Worm (Caenorhabditis elegans) whole organism, midembryonic: ENCODE data around the gene VC5.2.
"Not testable (repeated sequence)": the region's sequence is repeated elsewhere in the genome, so short reads cannot be mapped to it uniquely, and the experiment has no call there.

Experiments
- T22C8.4 ChIP-seq: fragments of 200-800 bp; sonication (Bioruptor generic); IDR thresholded peaks from 2 replicates; pipeline ENCODE4 v1.3.6; 2022; ENCODE audit warnings: missing genetic modification characterization, missing compliant biosample characterization
- cog-1 ChIP-seq: sonication (generic microtip); optimal IDR thresholded peaks from 2 replicates; lab custom pipeline; 2016; ENCODE audit warnings: missing genetic modification characterization, missing compliant biosample characterization
- flt-1 ChIP-seq: fragments of 200-800 bp; sonication (Bioruptor generic); IDR thresholded peaks from 2 replicates; pipeline ENCODE4 v1.3.6; 2022; ENCODE audit warnings: missing genetic modification characterization, missing compliant biosample characterization
- klf-2 ChIP-seq: fragments of 200-800 bp; sonication (Bioruptor generic); conservative IDR thresholded peaks from 2 replicates; pipeline ENCODE4 v1.3.6; 2022; ENCODE audit warnings: missing genetic modification reagents, missing genetic modification characterization, missing compliant biosample characterization
- med-1 ChIP-seq: sonication (generic microtip); optimal IDR thresholded peaks from 2 replicates; lab custom pipeline; 2017; ENCODE audit warnings: missing genetic modification characterization, mild to moderate bottlenecking, missing compliant biosample characterization, antibody characterized with exemption, missing genetic modification reagents; ENCODE audit not compliant: insufficient read depth
- ref-1 ChIP-seq: fragments of 200-800 bp; sonication (Bioruptor generic); conservative IDR thresholded peaks from 2 replicates; pipeline ENCODE4 v1.3.6; 2022; ENCODE audit warnings: missing genetic modification reagents, missing genetic modification characterization, missing compliant biosample characterization
- tab-1 ChIP-seq: fragments of 200-800 bp; sonication (Bioruptor generic); IDR thresholded peaks from 2 replicates; pipeline ENCODE4 v1.3.6; 2022; ENCODE audit warnings: missing genetic modification characterization, missing compliant biosample characterization
- ztf-23 ChIP-seq: fragments of 200-800 bp; sonication (Bioruptor generic); IDR thresholded peaks from 2 replicates; pipeline ENCODE4 v1.3.6; 2022; ENCODE audit warnings: missing genetic modification reagents, missing genetic modification characterization, missing compliant biosample characterization
- ztf-29 ChIP-seq: fragments of 200-800 bp; sonication (Bioruptor generic); IDR thresholded peaks from 2 replicates; pipeline ENCODE4 v1.3.6; 2022; ENCODE audit warnings: missing genetic modification reagents, missing genetic modification characterization, missing compliant biosample characterization

VC5.2 gene

DNA sequence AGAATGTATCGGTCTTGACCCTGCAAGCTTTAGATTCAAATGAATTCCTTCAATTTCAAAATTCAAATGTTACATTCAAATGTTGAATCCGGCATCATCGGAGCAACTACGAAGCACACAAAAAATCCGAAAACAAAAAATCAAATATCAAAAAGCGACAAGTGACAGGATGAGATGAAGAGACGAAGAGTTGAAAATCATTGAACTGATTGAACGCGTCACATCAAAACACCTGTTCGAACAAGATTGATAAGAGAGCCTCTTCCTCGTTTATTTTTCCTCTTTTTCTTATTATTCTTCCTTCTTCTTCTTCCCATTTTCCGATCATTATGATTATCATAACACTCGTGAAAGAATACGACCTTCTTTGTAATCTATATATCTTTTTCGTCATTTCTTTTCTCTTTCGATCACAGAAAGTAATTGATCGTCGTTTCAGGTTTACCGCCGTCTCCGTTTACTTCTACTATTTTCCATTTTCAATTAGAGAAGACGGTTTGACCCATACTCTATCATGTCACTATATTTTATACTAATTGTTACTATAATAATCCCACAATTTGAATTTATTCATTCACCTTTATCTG lies at the start of gene VC5.2:
TSS of gene VC5.2 (plus strand) at position 439 of the 587 bp plus-strand sequence.
- TF ChIP-seq klf-2 (GFP tag; lab: Robert Waterston, UW) (no peak), cog-1 (no peak), ztf-29 (GFP tag; lab: Robert Waterston, UW) (no peak), ref-1 (GFP tag; lab: Robert Waterston, UW) (no peak), flt-1 (GFP tag; lab: Robert Waterston, UW) (no peak), tab-1 (GFP tag; lab: Robert Waterston, UW) (no peak)

DNA sequence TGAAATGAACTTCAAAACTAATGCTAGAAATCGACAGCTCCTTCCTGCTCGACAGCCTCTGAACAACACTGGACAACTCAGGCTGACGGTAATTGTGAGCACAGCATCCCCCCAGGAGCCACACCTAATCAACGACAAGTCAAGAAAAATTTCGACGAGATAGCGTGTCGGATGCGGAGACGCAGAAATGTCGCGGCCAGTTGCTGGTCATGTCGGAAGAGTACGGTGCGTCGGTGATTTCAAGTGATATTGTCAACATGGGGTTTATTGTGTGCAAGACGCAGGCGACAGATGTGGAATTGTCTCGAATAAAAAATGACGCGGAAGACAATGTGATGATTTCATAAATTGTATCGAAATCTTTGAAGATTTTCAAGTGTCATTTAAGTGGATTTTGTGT lies 49.3 kb upstream of the VC5.2 start, which contains the start of gene twk-11:
TSS of gene twk-11 (minus strand) at position 101 of the 400 bp plus-strand sequence.
- TF ChIP-seq ztf-29 (GFP tag; lab: Robert Waterston, UW) (no peak), tab-1 (GFP tag; lab: Robert Waterston, UW) (no peak), klf-2 (GFP tag; lab: Robert Waterston, UW) (no peak), T22C8.4 (GFP tag; lab: Robert Waterston, UW) (no peak), ztf-23 (GFP tag; lab: Robert Waterston, UW) (no peak), med-1 (no peak), cog-1 (no peak), ref-1 (GFP tag; lab: Robert Waterston, UW) (no peak), flt-1 (GFP tag; lab: Robert Waterston, UW) (no peak)

DNA sequence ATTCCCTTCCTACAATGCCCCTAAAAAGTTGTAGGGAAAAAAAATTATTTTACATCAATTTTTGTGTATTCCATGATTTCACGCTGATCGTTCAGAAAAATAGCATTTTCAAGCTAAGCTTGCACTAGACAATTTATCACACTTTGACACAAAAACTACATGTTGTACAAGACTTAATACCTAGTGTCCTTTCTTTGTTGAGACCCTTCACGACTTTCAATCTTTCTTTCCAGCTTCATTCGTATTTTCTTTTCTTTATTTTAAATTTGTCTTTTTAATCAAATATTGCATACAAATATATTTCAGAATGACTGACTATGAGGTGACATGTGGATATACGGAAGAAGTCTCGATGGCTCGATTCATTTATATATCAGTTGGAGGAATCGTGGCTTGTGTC lies 39.8 kb upstream of the VC5.2 start, which contains the start of gene F20A1.2:
TSS of gene F20A1.2 (plus strand) at position 301 of the 400 bp plus-strand sequence.
- no peak for TF ChIP-seq tab-1 (GFP tag; lab: Robert Waterston, UW)
- TF ChIP-seq T22C8.4 (GFP tag; lab: Robert Waterston, UW), result no peak
- TF ChIP-seq ztf-23 (GFP tag; lab: Robert Waterston, UW), result no peak
- no peak for TF ChIP-seq med-1
- TF ChIP-seq ref-1 (GFP tag; lab: Robert Waterston, UW), result no peak
- no peak for TF ChIP-seq ztf-29 (GFP tag; lab: Robert Waterston, UW)
- TF ChIP-seq klf-2 (GFP tag; lab: Robert Waterston, UW), result no peak
- TF ChIP-seq flt-1 (GFP tag; lab: Robert Waterston, UW), result no peak

DNA sequence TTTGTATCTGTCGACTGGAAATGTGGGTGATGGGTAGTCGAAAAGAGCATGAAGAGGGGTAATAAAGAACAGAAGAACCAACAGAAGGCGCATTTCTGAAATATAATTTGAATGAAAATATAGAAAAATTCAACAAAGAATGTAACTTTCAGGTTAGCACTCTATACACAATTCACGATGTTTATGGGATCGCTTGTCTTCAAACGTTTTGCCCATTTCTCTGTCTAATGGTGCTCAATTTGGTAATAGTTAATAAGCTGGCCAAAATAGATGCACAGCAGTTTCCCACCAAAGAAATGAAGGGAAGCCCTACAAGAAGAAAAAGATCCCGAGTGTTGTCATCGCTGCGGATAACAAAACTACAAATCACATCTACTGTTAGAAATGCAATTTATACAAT lies 38.2 kb upstream of the VC5.2 start, which contains the start of gene F20A1.8:
TSS of gene F20A1.8 (minus strand) at position 101 of the 400 bp plus-strand sequence.
- TF ChIP-seq med-1 (no peak), ref-1 (GFP tag; lab: Robert Waterston, UW) (no peak), ztf-23 (GFP tag; lab: Robert Waterston, UW) (no peak), T22C8.4 (GFP tag; lab: Robert Waterston, UW) (no peak), klf-2 (GFP tag; lab: Robert Waterston, UW) (no peak), flt-1 (GFP tag; lab: Robert Waterston, UW) (no peak), tab-1 (GFP tag; lab: Robert Waterston, UW) (no peak)

DNA sequence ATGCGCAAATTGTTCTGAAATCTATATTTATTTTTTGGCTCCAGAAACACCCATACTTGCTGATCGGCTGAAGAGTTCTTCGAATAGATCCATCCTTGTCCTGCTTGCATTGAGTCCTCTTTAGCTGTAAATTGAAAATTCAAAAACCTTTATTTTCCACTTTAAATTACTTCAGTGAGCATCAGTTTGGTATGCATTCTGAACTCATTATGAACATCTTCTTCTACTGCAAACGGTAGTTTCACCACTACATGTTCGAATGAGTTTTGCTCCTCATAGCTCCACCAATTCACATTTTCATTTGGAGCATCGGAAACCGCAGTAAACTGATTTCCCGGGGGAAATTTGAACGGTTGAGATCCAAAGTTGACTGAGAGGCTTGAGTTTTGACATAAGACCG lies 35.6 kb upstream of the VC5.2 start:
- no peak for TF ChIP-seq ztf-29 (GFP tag; lab: Robert Waterston, UW)
- no peak for TF ChIP-seq ztf-23 (GFP tag; lab: Robert Waterston, UW)
- TF ChIP-seq T22C8.4 (GFP tag; lab: Robert Waterston, UW), result no peak
- TF ChIP-seq ref-1 (GFP tag; lab: Robert Waterston, UW), result no peak
- TF ChIP-seq cog-1, result no peak
- TF ChIP-seq flt-1 (GFP tag; lab: Robert Waterston, UW), result no peak
- TF ChIP-seq med-1, result no peak
- no peak for TF ChIP-seq tab-1 (GFP tag; lab: Robert Waterston, UW)

DNA sequence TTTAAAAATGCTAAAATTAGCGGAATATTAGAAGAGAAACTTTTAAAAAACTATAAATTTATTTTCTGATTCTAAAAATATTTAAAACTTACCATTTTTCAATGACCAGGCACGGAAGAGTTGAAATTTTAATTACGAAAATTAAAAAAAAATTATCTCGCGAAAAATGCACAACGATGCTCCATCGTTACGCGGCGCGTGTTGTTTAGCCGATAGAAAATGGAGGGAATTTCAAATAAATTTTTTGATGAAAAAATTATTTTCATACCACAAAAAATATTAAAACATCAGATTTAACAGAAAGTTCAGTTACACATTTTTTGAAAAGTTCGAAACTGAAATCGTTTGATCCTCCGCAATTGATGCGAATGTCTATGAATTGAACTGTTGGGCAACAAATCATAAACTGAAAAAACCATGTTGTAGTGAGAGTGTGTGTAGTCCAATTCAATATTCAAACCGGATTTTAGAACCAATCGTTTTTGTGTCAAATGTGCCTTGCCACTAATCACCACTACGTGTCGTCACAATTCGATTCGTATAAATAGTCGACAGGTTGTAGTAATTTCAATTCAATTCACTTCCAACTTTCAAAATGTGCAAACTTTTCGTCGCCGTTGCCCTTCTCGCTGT lies 34.5 kb upstream of the VC5.2 start, which contains the start of the genes tofu-2 and spig-1:
TSS of gene tofu-2 (minus strand) at position 116 of the 633 bp plus-strand sequence.
TSS of gene spig-1 (plus strand) at position 583 of the 633 bp plus-strand sequence.
- TF ChIP-seq ref-1 (GFP tag; lab: Robert Waterston, UW) (no peak), med-1 (no peak), T22C8.4 (GFP tag; lab: Robert Waterston, UW) (no peak), ztf-29 (GFP tag; lab: Robert Waterston, UW) (no peak), klf-2 (GFP tag; lab: Robert Waterston, UW) (no peak), tab-1 (GFP tag; lab: Robert Waterston, UW) (no peak), flt-1 (GFP tag; lab: Robert Waterston, UW) (no peak), ztf-23 (GFP tag; lab: Robert Waterston, UW) (no peak), cog-1 (no peak)

DNA sequence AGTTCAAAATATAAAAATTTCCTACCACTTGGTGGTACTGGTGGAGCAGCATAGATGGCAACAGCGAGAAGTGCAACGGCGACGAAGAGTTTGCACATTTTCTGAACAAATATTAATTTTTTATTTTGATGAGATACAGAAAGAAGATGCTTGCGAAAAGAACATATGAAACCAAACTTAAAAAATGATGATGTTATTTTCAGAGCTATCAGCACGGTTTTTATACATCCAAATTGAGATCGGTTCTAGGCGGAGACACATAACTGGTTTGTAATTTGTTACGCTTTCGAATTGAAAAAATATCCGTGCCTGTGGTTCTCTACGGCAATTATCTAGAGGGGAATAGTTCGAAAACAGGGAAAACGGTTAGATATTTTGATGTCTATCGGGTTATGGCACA lies 32.7 kb upstream of the VC5.2 start, which contains the start of gene txt-17:
TSS of gene txt-17 (minus strand) at position 101 of the 400 bp plus-strand sequence.
- no peak for TF ChIP-seq ref-1 (GFP tag; lab: Robert Waterston, UW)
- no peak for TF ChIP-seq med-1
- no peak for TF ChIP-seq flt-1 (GFP tag; lab: Robert Waterston, UW)
- TF ChIP-seq tab-1 (GFP tag; lab: Robert Waterston, UW), result no peak
- no peak for TF ChIP-seq ztf-23 (GFP tag; lab: Robert Waterston, UW)
- TF ChIP-seq ztf-29 (GFP tag; lab: Robert Waterston, UW), result no peak
- TF ChIP-seq klf-2 (GFP tag; lab: Robert Waterston, UW), result no peak
- no peak for TF ChIP-seq cog-1
- TF ChIP-seq T22C8.4 (GFP tag; lab: Robert Waterston, UW), result no peak

DNA sequence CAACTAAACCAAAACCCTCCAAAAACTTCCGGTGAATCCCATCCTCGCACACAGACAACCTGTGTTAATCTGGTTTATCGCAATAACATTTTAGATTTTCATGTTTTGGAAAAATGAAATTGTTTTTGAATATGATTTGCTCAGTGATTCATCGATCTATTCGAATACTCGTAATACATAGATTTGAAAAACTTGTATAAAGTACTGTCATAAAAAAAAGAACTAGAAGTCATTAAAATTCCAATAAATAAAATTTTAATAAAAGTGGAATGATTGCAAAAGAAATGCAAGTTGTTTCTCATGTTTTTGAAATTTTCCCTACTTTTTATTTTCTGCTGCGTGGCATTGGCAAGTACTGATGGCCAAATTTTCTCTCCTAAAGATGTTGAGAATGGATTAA lies 31.2 kb upstream of the VC5.2 start, which contains the start of gene spig-8:
TSS of gene spig-8 (plus strand) at position 301 of the 400 bp plus-strand sequence.
- TF ChIP-seq tab-1 (GFP tag; lab: Robert Waterston, UW), result no peak
- TF ChIP-seq klf-2 (GFP tag; lab: Robert Waterston, UW), result no peak
- TF ChIP-seq med-1, result no peak

DNA sequence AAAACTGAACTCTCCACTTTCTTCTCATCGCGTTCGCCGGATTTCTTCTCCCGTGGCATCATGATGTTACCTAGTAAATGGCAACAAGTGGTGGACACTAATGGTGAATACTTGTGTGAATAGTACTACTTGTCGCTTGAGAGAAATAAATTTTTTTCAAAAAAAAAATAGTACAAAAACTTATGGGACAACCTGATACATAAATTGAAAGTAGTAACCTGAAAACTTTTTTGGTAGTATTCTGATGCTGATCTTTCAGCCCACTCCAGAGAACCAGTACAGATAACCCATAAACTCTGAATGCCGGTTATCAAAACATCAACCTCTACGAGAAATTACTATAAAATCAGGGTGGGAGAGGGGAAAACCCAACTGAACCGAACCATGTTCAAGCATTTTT lies 28.0 kb upstream of the VC5.2 start, which contains the start of gene Y57E12AL.2:
TSS of gene Y57E12AL.2 (plus strand) at position 301 of the 400 bp plus-strand sequence.
- TF ChIP-seq flt-1 (GFP tag; lab: Robert Waterston, UW); med-1; ztf-23 (GFP tag; lab: Robert Waterston, UW): not testable (repeated sequence)
